Fruit fly (Drosophila melanogaster) whole organism: ENCODE data around the gene Brd8.
A peak's percentile ranks its signal among the peaks of the same experiment; 100 is the strongest.

Experiments used
- CG8478 ChIP-seq: fragments of >200 bp; optimal IDR thresholded peaks from 2 replicates; lab custom pipeline; 2018; ENCODE audit warnings: inconsistent platforms
- EcR ChIP-seq, 2 experiments: fragments of >200 bp; optimal IDR thresholded peaks; 2 replicates each; lab custom pipeline; 2017; ENCODE audit warnings: missing biosample characterization in 2 of 2, missing genetic modification characterization in 2 of 2, missing genetic modification reagents in 2 of 2
- pan ChIP-seq: fragments of >200 bp; optimal IDR thresholded peaks from 2 replicates; lab custom pipeline; 2017
- psq ChIP-seq: fragments of >200 bp; optimal IDR thresholded peaks from 2 replicates; lab custom pipeline; 2017

- TF ChIP-seq psq (lab: Kevin White, UChicago) (no peak), pan (lab: Kevin White, UChicago) (peak; percentile 1), CG8478 (no peak), EcR (GFP tag; optimal IDR thresholded peaks at IDR 0.05; lab: Kevin White, UChicago) (peak in 1 of 2 experiments; percentile 12)
Measured at dm6 chr3R:29255963-29256527, 32.8 kb downstream of the Brd8 start, which contains the start of gene CG45544.
